Fruit fly (Drosophila melanogaster) whole organism, embryonic: ENCODE data around the gene gkt.

Experiments used
- Abd-B ChIP-seq: fragments of 200-800 bp; sonication (Bioruptor generic); optimal IDR thresholded peaks from 2 replicates; lab custom pipeline; 2018; ENCODE audit warnings: missing biosample characterization, mild to moderate bottlenecking, missing genetic modification characterization, moderate library complexity
- CG13424 ChIP-seq: fragments of 200-800 bp; sonication (Bioruptor generic); optimal IDR thresholded peaks from 2 replicates; lab custom pipeline; 2019; ENCODE audit warnings: missing biosample characterization, mild to moderate bottlenecking, missing genetic modification characterization, moderate library complexity
- CG13624 ChIP-seq: fragments of 200-800 bp; sonication (Bioruptor generic); optimal IDR thresholded peaks from 2 replicates; lab custom pipeline; 2016; ENCODE audit warnings: missing biosample characterization, missing genetic modification characterization
- CG14667 ChIP-seq: fragments of 200-800 bp; sonication (Bioruptor generic); IDR thresholded peaks from 2 replicates; pipeline ENCODE4 v1.3.6; 2022; ENCODE audit warnings: missing biosample characterization, missing genetic modification characterization
- Doc2 ChIP-seq: fragments of 200-800 bp; sonication (Bioruptor generic); IDR thresholded peaks from 2 replicates; pipeline ENCODE4 v1.3.6; 2022; ENCODE audit warnings: missing biosample characterization, missing genetic modification characterization
- Lpt ChIP-seq: fragments of >200 bp; optimal IDR thresholded peaks from 2 replicates; lab custom pipeline; 2018; ENCODE audit warnings: missing biosample characterization, missing genetic modification characterization
- bab2 ChIP-seq: fragments of 200-800 bp; sonication (Bioruptor generic); optimal IDR thresholded peaks from 2 replicates; lab custom pipeline; 2016; ENCODE audit warnings: missing biosample characterization, missing genetic modification characterization
- tna ChIP-seq: fragments of 200-800 bp; sonication (Bioruptor generic); IDR thresholded peaks from 2 replicates; pipeline ENCODE4 v1.3.6; 2022; ENCODE audit warnings: missing biosample characterization, missing genetic modification characterization; ENCODE audit not compliant: partially characterized antibody

dm6 chr2L:3114887-3115286 is 44.9 kb upstream of the gkt start:
- TF ChIP-seq tna (no peak), CG13424 (tag; lab: Kevin White, UChicago) (no peak), bab2 (GFP tag; lab: Kevin White, UChicago) (no peak), CG14667 (GFP tag; lab: Robert Waterston, UW) (no peak), CG13624 (GFP tag; lab: Kevin White, UChicago) (no peak), Doc2 (GFP tag; lab: Robert Waterston, UW) (no peak), Lpt (GFP tag; lab: Kevin White, UChicago) (no peak), Abd-B (no peak)
